Fruit fly (Drosophila melanogaster) whole organism, wandering third instar larva: ENCODE data around the gene CG45486.

ENCODE experiments used
- Abd-B ChIP-seq: fragments of >200 bp; optimal IDR thresholded peaks from 2 replicates; lab custom pipeline; 2017; ENCODE audit warnings: missing biosample characterization, missing genetic modification characterization
- CG32264 ChIP-seq: fragments of 200-800 bp; sonication (Bioruptor generic); optimal IDR thresholded peaks from 2 replicates; lab custom pipeline; 2016; ENCODE audit warnings: missing biosample characterization, missing genetic modification characterization
- CG9705 ChIP-seq: fragments of 200-800 bp; sonication (Bioruptor generic); optimal IDR thresholded peaks from 2 replicates; lab custom pipeline; 2018; ENCODE audit warnings: missing biosample characterization, mild to moderate bottlenecking, missing genetic modification characterization
- CrebA ChIP-seq: fragments of 200-800 bp; sonication (Bioruptor generic); optimal IDR thresholded peaks from 2 replicates; lab custom pipeline; 2016; ENCODE audit warnings: missing biosample characterization, mild to moderate bottlenecking, missing genetic modification characterization, borderline replicate concordance
- Dif ChIP-seq: fragments of 200-275, 200-300 bp; sonication (Bioruptor generic); optimal IDR thresholded peaks from 2 replicates; lab custom pipeline; 2018; ENCODE audit warnings: missing biosample characterization, missing genetic modification characterization; ENCODE audit not compliant: partially characterized antibody
- GATAd ChIP-seq: sonication (Bioruptor generic); optimal IDR thresholded peaks from 2 replicates; lab custom pipeline; 2016; ENCODE audit warnings: missing biosample characterization, missing genetic modification characterization
- HLH106 ChIP-seq: fragments of 200-800 bp; optimal IDR thresholded peaks from 3 replicates; lab custom pipeline; 2019; ENCODE audit warnings: missing biosample characterization, mild to moderate bottlenecking, missing genetic modification characterization, moderate library complexity
- Hr78 ChIP-seq: fragments of >200 bp; optimal IDR thresholded peaks from 2 replicates; lab custom pipeline; 2017; ENCODE audit warnings: missing biosample characterization, missing genetic modification characterization
- Hr83 ChIP-seq: fragments of 200-300 bp; sonication (Bioruptor generic); optimal IDR thresholded peaks from 2 replicates; lab custom pipeline; 2016; ENCODE audit warnings: missing biosample characterization, mild to moderate bottlenecking, missing genetic modification characterization, moderate library complexity; ENCODE audit not compliant: poor library complexity, severe bottlenecking
- Jra ChIP-seq: sonication (Bioruptor generic); optimal IDR thresholded peaks from 2 replicates; lab custom pipeline; 2016; ENCODE audit warnings: missing biosample characterization, missing genetic modification characterization
- Mio ChIP-seq: sonication (Bioruptor generic); optimal IDR thresholded peaks from 2 replicates; lab custom pipeline; 2016; ENCODE audit warnings: missing biosample characterization, missing genetic modification characterization
- Myc ChIP-seq: fragments of >200 bp; optimal IDR thresholded peaks from 2 replicates; lab custom pipeline; 2017
- N ChIP-seq: fragments of >200 bp; optimal IDR thresholded peaks from 2 replicates; lab custom pipeline; 2018; ENCODE audit warnings: missing biosample characterization, missing external identifiers, missing genetic modification characterization
- OdsH ChIP-seq: fragments of 200-800 bp; sonication (Bioruptor generic); optimal IDR thresholded peaks from 2 replicates; lab custom pipeline; 2016; ENCODE audit warnings: missing biosample characterization, mild to moderate bottlenecking, missing genetic modification characterization
- Rel ChIP-seq, 2 experiments: fragments of 200-800 bp; sonication (Bioruptor generic) in 1 of 2; optimal IDR thresholded peaks; 2 replicates in 1 of 2; 3 replicates in 1 of 2; lab custom pipeline; 2016 to 2019; ENCODE audit warnings: mild to moderate bottlenecking in 2 of 2, missing biosample characterization in 2 of 2, missing genetic modification characterization in 2 of 2, moderate library complexity in 1 of 2
- Sp1 ChIP-seq: fragments of 200-800 bp; sonication (Bioruptor generic); optimal IDR thresholded peaks from 3 replicates; lab custom pipeline; 2019; ENCODE audit warnings: missing biosample characterization, mild to moderate bottlenecking, missing genetic modification characterization, moderate library complexity
- Vsx2 ChIP-seq: fragments of 200-300, 225-300 bp; sonication (Bioruptor generic); optimal IDR thresholded peaks from 2 replicates; lab custom pipeline; 2018; ENCODE audit warnings: missing biosample characterization, missing genetic modification characterization; ENCODE audit not compliant: partially characterized antibody
- br ChIP-seq: fragments of 200-800 bp; sonication (Bioruptor generic); optimal IDR thresholded peaks from 2 replicates; lab custom pipeline; 2016; ENCODE audit warnings: missing biosample characterization, missing genetic modification characterization
- brk ChIP-seq: fragments of 200-800 bp; sonication (Bioruptor generic); optimal IDR thresholded peaks from 2 replicates; lab custom pipeline; 2016; ENCODE audit warnings: missing biosample characterization, mild to moderate bottlenecking, missing genetic modification characterization
- dmrt93B ChIP-seq: fragments of 200-800 bp; sonication (Bioruptor generic); optimal IDR thresholded peaks from 2 replicates; lab custom pipeline; 2018; ENCODE audit warnings: missing biosample characterization, mild to moderate bottlenecking, missing genetic modification characterization
- dsf ChIP-seq: sonication (Bioruptor generic); optimal IDR thresholded peaks from 2 replicates; lab custom pipeline; 2016; ENCODE audit warnings: missing biosample characterization, missing genetic modification characterization, borderline replicate concordance
- ey ChIP-seq: fragments of 200-800 bp; sonication (Bioruptor generic); optimal IDR thresholded peaks from 2 replicates; lab custom pipeline; 2016; ENCODE audit warnings: missing biosample characterization, missing genetic modification characterization
- foxo ChIP-seq, 2 experiments: fragments of 200-800 bp; sonication (Bioruptor generic); optimal IDR thresholded peaks; 2 replicates in 1 of 2; 3 replicates in 1 of 2; lab custom pipeline; 2016 to 2017; ENCODE audit warnings: missing biosample characterization in 2 of 2, missing genetic modification characterization in 2 of 2
- fru ChIP-seq: fragments of 200-800 bp; sonication (Bioruptor generic); optimal IDR thresholded peaks from 3 replicates; lab custom pipeline; 2016; ENCODE audit warnings: missing biosample characterization, mild to moderate bottlenecking, missing genetic modification characterization
- h ChIP-seq: fragments of 200-800 bp; sonication (Bioruptor generic); optimal IDR thresholded peaks from 3 replicates; lab custom pipeline; 2016; ENCODE audit warnings: missing biosample characterization, mild to moderate bottlenecking, missing genetic modification characterization
- jim ChIP-seq: fragments of 175-275, 200-325 bp; sonication (Bioruptor generic); optimal IDR thresholded peaks from 2 replicates; lab custom pipeline; 2016; ENCODE audit warnings: missing biosample characterization, mild to moderate bottlenecking, missing genetic modification characterization
- lola ChIP-seq: fragments of >200 bp; optimal IDR thresholded peaks from 2 replicates; lab custom pipeline; 2017; ENCODE audit warnings: missing biosample characterization, missing genetic modification characterization
- pan ChIP-seq: fragments of >200 bp; optimal IDR thresholded peaks from 2 replicates; lab custom pipeline; 2017
- psq ChIP-seq: fragments of 200-800 bp; sonication (Bioruptor generic); optimal IDR thresholded peaks from 3 replicates; lab custom pipeline; 2017; ENCODE audit warnings: missing biosample characterization, mild to moderate bottlenecking, missing genetic modification characterization, moderate library complexity
- rgr ChIP-seq: fragments of 200-800 bp; sonication (Bioruptor generic); optimal IDR thresholded peaks from 3 replicates; lab custom pipeline; 2016; ENCODE audit warnings: missing biosample characterization, mild to moderate bottlenecking, missing genetic modification characterization
- sage ChIP-seq: fragments of 200-800 bp; sonication (Bioruptor generic); optimal IDR thresholded peaks from 2 replicates; lab custom pipeline; 2016; ENCODE audit warnings: missing biosample characterization, mild to moderate bottlenecking, missing genetic modification characterization
- sv ChIP-seq: fragments of 200-800 bp; sonication (Bioruptor generic); optimal IDR thresholded peaks from 3 replicates; lab custom pipeline; 2016; ENCODE audit warnings: missing biosample characterization, missing genetic modification characterization
- tai ChIP-seq: sonication (Bioruptor generic); optimal IDR thresholded peaks from 2 replicates; lab custom pipeline; 2016; ENCODE audit warnings: missing biosample characterization, missing genetic modification characterization
- usp ChIP-seq: fragments of >200 bp; optimal IDR thresholded peaks from 2 replicates; lab custom pipeline; 2017; ENCODE audit warnings: missing biosample characterization, missing genetic modification characterization
- woc ChIP-seq: sonication (Bioruptor generic); optimal IDR thresholded peaks from 2 replicates; lab custom pipeline; 2016; ENCODE audit warnings: missing biosample characterization, mild to moderate bottlenecking, missing genetic modification characterization

The CG45486 gene

dm6 chrX:19866145-19866972, 43.6 kb downstream of the CG45486 start, which contains the start of gene Hers:
Gene Hers, plus strand, starts transcription at chrX:19866146.
- TF ChIP-seq Dif (GFP tag; lab: Kevin White, UChicago) (peak; percentile 26), GATAd (GFP tag; lab: Kevin White, UChicago) (no peak), N (GFP tag; lab: Kevin White, UChicago) (peak; percentile 19), dmrt93B (GFP tag; lab: Kevin White, UChicago) (no peak), h (GFP tag; lab: Kevin White, UChicago) (no peak)

dm6 chrX:19865389-19866144, 44.4 kb downstream of the CG45486 start, which contains the start of gene THADA:
Gene THADA, minus strand, starts transcription at chrX:19865524.
- no peak for TF ChIP-seq Abd-B (GFP tag; lab: Kevin White, UChicago)
- TF ChIP-seq ey (GFP tag; lab: Kevin White, UChicago): no peak
- no peak for TF ChIP-seq Dif (GFP tag; lab: Kevin White, UChicago)
- no peak for TF ChIP-seq dmrt93B (GFP tag; lab: Kevin White, UChicago)
- no peak for TF ChIP-seq h (GFP tag; lab: Kevin White, UChicago)
- TF ChIP-seq psq (GFP tag; lab: Kevin White, UChicago): peak; percentile 6
- no peak for TF ChIP-seq Vsx2 (GFP tag; lab: Kevin White, UChicago)
- TF ChIP-seq N (GFP tag; lab: Kevin White, UChicago): no peak
- no peak for TF ChIP-seq CG32264
- TF ChIP-seq fru (GFP tag; lab: Kevin White, UChicago): peak; percentile 65
- TF ChIP-seq sv (GFP tag; lab: Kevin White, UChicago): peak; percentile 27
- TF ChIP-seq Jra: no peak
- TF ChIP-seq lola (GFP tag; lab: Kevin White, UChicago): no peak
- TF ChIP-seq br: no peak
- TF ChIP-seq Mio (GFP tag; lab: Kevin White, UChicago): no peak
- TF ChIP-seq Myc: peak; percentile 62
- no peak for TF ChIP-seq GATAd (GFP tag; lab: Kevin White, UChicago)
- TF ChIP-seq Rel (GFP tag; optimal IDR thresholded peaks at IDR 0.05; lab: Kevin White, UChicago): no peak
- TF ChIP-seq Rel (tag; optimal IDR thresholded peaks at IDR 0.05; lab: Kevin White, UChicago): no peak
- TF ChIP-seq Hr78: no peak
- TF ChIP-seq tai (GFP tag; lab: Kevin White, UChicago): no peak
- TF ChIP-seq HLH106 (tag; lab: Kevin White, UChicago): no peak
- TF ChIP-seq CG9705: no peak
- no peak for TF ChIP-seq CrebA (GFP tag; lab: Kevin White, UChicago)
- no peak for TF ChIP-seq dsf (GFP tag; lab: Kevin White, UChicago)
- no peak for TF ChIP-seq sage (GFP tag; lab: Kevin White, UChicago)
- TF ChIP-seq Hr83 (GFP tag; lab: Kevin White, UChicago): peak; percentile 86
- no peak for TF ChIP-seq OdsH
- no peak for TF ChIP-seq Sp1 (GFP tag; lab: Kevin White, UChicago)
- peak in 1 of 2 experiments; percentile 11 for TF ChIP-seq foxo (GFP tag; optimal IDR thresholded peaks at IDR 0.05; lab: Kevin White, UChicago)
- TF ChIP-seq woc (GFP tag; lab: Kevin White, UChicago): no peak
- no peak for TF ChIP-seq usp (GFP tag; lab: Kevin White, UChicago)
- no peak for TF ChIP-seq pan (lab: Kevin White, UChicago)
- TF ChIP-seq rgr (GFP tag; lab: Kevin White, UChicago): no peak
- TF ChIP-seq brk (GFP tag; lab: Kevin White, UChicago): no peak
- no peak for TF ChIP-seq jim (GFP tag; lab: Kevin White, UChicago)
